Worm (Caenorhabditis elegans) whole organism, young adult: ENCODE data around the gene srlf-30.

Experiments used
- B0035.1 ChIP-seq: sonication (generic microtip); optimal IDR thresholded peaks from 2 replicates; lab custom pipeline; 2016; ENCODE audit warnings: missing genetic modification characterization, mild to moderate bottlenecking, missing compliant biosample characterization, missing genotype, missing genetic modification reagents
- C17E4.6 ChIP-seq: fragments of 200-800 bp; sonication (Bioruptor generic); IDR thresholded peaks from 2 replicates; pipeline ENCODE4 v1.3.6; 2022; ENCODE audit warnings: missing genetic modification reagents, missing genetic modification characterization, missing compliant biosample characterization
- F22D6.2 ChIP-seq: sonication (generic microtip); optimal IDR thresholded peaks from 2 replicates; lab custom pipeline; 2016; ENCODE audit warnings: mild to moderate bottlenecking, missing genetic modification characterization, missing compliant biosample characterization
- F49E8.2 ChIP-seq: sonication (generic microtip); optimal IDR thresholded peaks from 3 replicates; lab custom pipeline; 2017; ENCODE audit warnings: missing genetic modification characterization, mild to moderate bottlenecking, missing compliant biosample characterization, antibody characterized with exemption, moderate library complexity; ENCODE audit not compliant: insufficient read depth
- F55B11.4 ChIP-seq: sonication (generic microtip); optimal IDR thresholded peaks from 2 replicates; lab custom pipeline; 2016; ENCODE audit warnings: missing compliant biosample characterization, missing genetic modification characterization, borderline replicate concordance; ENCODE audit not compliant: insufficient read depth
- T07F8.4 ChIP-seq: sonication (generic microtip); optimal IDR thresholded peaks from 2 replicates; lab custom pipeline; 2016; ENCODE audit warnings: mild to moderate bottlenecking, missing genetic modification characterization, moderate library complexity, missing compliant biosample characterization
- T26A5.8 ChIP-seq: sonication (generic microtip); optimal IDR thresholded peaks from 2 replicates; lab custom pipeline; 2016; ENCODE audit warnings: missing genetic modification characterization, missing compliant biosample characterization
- Y53F4B.3 ChIP-seq: fragments of 200-800 bp; sonication (Bioruptor generic); IDR thresholded peaks from 2 replicates; pipeline ENCODE4 v1.3.6; 2022; ENCODE audit warnings: missing genetic modification reagents, missing genetic modification characterization, missing compliant biosample characterization
- ZK185.1 ChIP-seq: sonication (generic microtip); optimal IDR thresholded peaks from 2 replicates; lab custom pipeline; 2016; ENCODE audit warnings: mild to moderate bottlenecking, missing genetic modification characterization, missing compliant biosample characterization; ENCODE audit not compliant: poor library complexity, severe bottlenecking
- ama-1 ChIP-seq, 3 experiments: fragments of 150-350 bp in 1 of 3; sonication (generic microtip) in 2 of 3; optimal IDR thresholded peaks; 2 replicates each; lab custom pipeline; 2014 to 2018; ENCODE audit warnings: missing biosample characterization in 2 of 3, missing genetic modification characterization in 2 of 3, missing genetic modification reagents in 2 of 3
- aptf-2 ChIP-seq: fragments of 200-800 bp; sonication (Bioruptor generic); conservative IDR thresholded peaks from 2 replicates; pipeline ENCODE4 v1.3.6; 2022; ENCODE audit warnings: missing genetic modification reagents, missing genetic modification characterization, missing compliant biosample characterization
- atf-7 ChIP-seq: sonication (generic microtip); optimal IDR thresholded peaks from 2 replicates; lab custom pipeline; 2017; ENCODE audit warnings: mild to moderate bottlenecking, missing genetic modification characterization, missing compliant biosample characterization
- athp-1 ChIP-seq: sonication (generic microtip); optimal IDR thresholded peaks from 2 replicates; lab custom pipeline; 2017; ENCODE audit warnings: mild to moderate bottlenecking, missing genetic modification characterization, missing compliant biosample characterization
- attf-5 ChIP-seq: fragments of 200-800 bp; sonication (Bioruptor generic); optimal IDR thresholded peaks from 2 replicates; lab custom pipeline; 2018; ENCODE audit warnings: mild to moderate bottlenecking, missing genetic modification characterization, missing compliant biosample characterization
- bed-2 ChIP-seq: fragments of 200-800 bp; sonication (Bioruptor generic); IDR thresholded peaks from 2 replicates; pipeline ENCODE4 v1.3.6; 2022; ENCODE audit warnings: missing genetic modification reagents, missing genetic modification characterization, missing compliant biosample characterization
- cebp-2 ChIP-seq: fragments of 200-800 bp; sonication (Bioruptor generic); IDR thresholded peaks from 2 replicates; pipeline ENCODE4 v1.3.6; 2022; ENCODE audit warnings: missing genetic modification characterization, missing compliant biosample characterization
- ceh-27 ChIP-seq: fragments of 200-800 bp; sonication (Bioruptor generic); optimal IDR thresholded peaks from 2 replicates; lab custom pipeline; 2018; ENCODE audit warnings: mild to moderate bottlenecking, missing genetic modification characterization, moderate library complexity, missing compliant biosample characterization
- ceh-40 ChIP-seq: fragments of 200-800 bp; sonication (Bioruptor generic); IDR thresholded peaks from 2 replicates; pipeline ENCODE4 v1.3.6; 2022; ENCODE audit warnings: missing genetic modification characterization, missing compliant biosample characterization
- ceh-91 ChIP-seq: fragments of 200-800 bp; sonication (Bioruptor generic); IDR thresholded peaks from 2 replicates; pipeline ENCODE4 v1.3.6; 2022; ENCODE audit warnings: missing genetic modification reagents, missing genetic modification characterization, missing compliant biosample characterization
- dpl-1 ChIP-seq: fragments of 150-350 bp; optimal IDR thresholded peaks from 2 replicates; lab custom pipeline; 2014; ENCODE audit warnings: missing biosample characterization, missing genetic modification reagents, missing genetic modification characterization
- ets-4 ChIP-seq: fragments of 200-800 bp; sonication (Bioruptor generic); optimal IDR thresholded peaks from 2 replicates; lab custom pipeline; 2018; ENCODE audit warnings: mild to moderate bottlenecking, missing genetic modification characterization, missing compliant biosample characterization
- fkh-3 ChIP-seq: sonication (generic microtip); optimal IDR thresholded peaks from 2 replicates; lab custom pipeline; 2016; ENCODE audit warnings: mild to moderate bottlenecking, missing genetic modification characterization, missing compliant biosample characterization
- gei-17 ChIP-seq: fragments of 200-800 bp; sonication (Bioruptor generic); optimal IDR thresholded peaks from 2 replicates; lab custom pipeline; 2018; ENCODE audit warnings: mild to moderate bottlenecking, missing genetic modification characterization, missing compliant biosample characterization
- him-1 ChIP-seq: sonication (generic microtip); optimal IDR thresholded peaks from 2 replicates; lab custom pipeline; 2016; ENCODE audit warnings: missing genotype, missing genetic modification reagents, missing genetic modification characterization, missing compliant biosample characterization
- hlh-12 ChIP-seq: sonication (generic microtip); optimal IDR thresholded peaks from 2 replicates; lab custom pipeline; 2016; ENCODE audit warnings: missing genetic modification characterization, missing compliant biosample characterization
- hsf-1 ChIP-seq: fragments of 200-800 bp; sonication (Bioruptor generic); IDR thresholded peaks from 2 replicates; pipeline ENCODE4 v1.3.6; 2022; ENCODE audit warnings: missing genetic modification reagents, missing genetic modification characterization, missing compliant biosample characterization
- lag-1 ChIP-seq: fragments of 200-800 bp; sonication (Bioruptor generic); IDR thresholded peaks from 2 replicates; pipeline ENCODE4 v1.3.6; 2022; ENCODE audit warnings: missing genetic modification reagents, missing genetic modification characterization, missing compliant biosample characterization
- lin-26 ChIP-seq: fragments of 200-800 bp; sonication (Bioruptor generic); IDR thresholded peaks from 2 replicates; pipeline ENCODE4 v1.3.6; 2022; ENCODE audit warnings: missing genetic modification reagents, missing genetic modification characterization, missing compliant biosample characterization
- lin-40 ChIP-seq: sonication (generic microtip); optimal IDR thresholded peaks from 2 replicates; lab custom pipeline; 2016; ENCODE audit warnings: missing genetic modification characterization, mild to moderate bottlenecking, missing compliant biosample characterization, missing genotype, missing genetic modification reagents
- lir-1 ChIP-seq: fragments of 200-800 bp; sonication (Bioruptor generic); conservative IDR thresholded peaks from 2 replicates; pipeline ENCODE4 v1.3.6; 2022; ENCODE audit warnings: missing genetic modification reagents, missing genetic modification characterization, missing compliant biosample characterization
- madf-10 ChIP-seq: sonication (generic microtip); optimal IDR thresholded peaks from 2 replicates; lab custom pipeline; 2016; ENCODE audit warnings: mild to moderate bottlenecking, missing genetic modification characterization, missing compliant biosample characterization
- madf-3 ChIP-seq: fragments of 200-800 bp; sonication (Bioruptor generic); IDR thresholded peaks from 2 replicates; pipeline ENCODE4 v1.3.6; 2022; ENCODE audit warnings: missing genetic modification reagents, missing genetic modification characterization, missing compliant biosample characterization
- madf-8 ChIP-seq: fragments of 200-800 bp; sonication (Bioruptor generic); conservative IDR thresholded peaks from 2 replicates; pipeline ENCODE4 v1.3.6; 2022; ENCODE audit warnings: missing genetic modification reagents, missing genetic modification characterization, missing compliant biosample characterization
- nfyb-1 ChIP-seq: fragments of 200-800 bp; sonication (Bioruptor generic); IDR thresholded peaks from 2 replicates; pipeline ENCODE4 v1.3.6; 2022; ENCODE audit warnings: missing genetic modification reagents, missing genetic modification characterization, missing compliant biosample characterization
- nhr-27 ChIP-seq: fragments of 200-800 bp; sonication (Bioruptor generic); optimal IDR thresholded peaks from 2 replicates; lab custom pipeline; 2018; ENCODE audit warnings: mild to moderate bottlenecking, missing genetic modification characterization, moderate library complexity, missing compliant biosample characterization
- snpc-1.1 ChIP-seq: sonication (generic microtip); optimal IDR thresholded peaks from 2 replicates; lab custom pipeline; 2017; ENCODE audit warnings: missing genetic modification characterization, mild to moderate bottlenecking, missing compliant biosample characterization, antibody characterized with exemption, moderate library complexity, missing genotype, missing genetic modification reagents; ENCODE audit not compliant: insufficient read depth
- sptf-2 ChIP-seq: fragments of 200-800 bp; sonication (Bioruptor generic); optimal IDR thresholded peaks from 2 replicates; lab custom pipeline; 2018; ENCODE audit warnings: mild to moderate bottlenecking, missing genetic modification characterization, missing compliant biosample characterization
- zim-3 ChIP-seq: sonication (generic microtip); optimal IDR thresholded peaks from 2 replicates; lab custom pipeline; 2017; ENCODE audit warnings: mild to moderate bottlenecking, missing genetic modification characterization, moderate library complexity, missing compliant biosample characterization
- ztf-3 ChIP-seq: fragments of 200-800 bp; sonication (Bioruptor generic); optimal IDR thresholded peaks from 2 replicates; lab custom pipeline; 2018; ENCODE audit warnings: mild to moderate bottlenecking, missing genetic modification characterization, missing compliant biosample characterization

srlf-30 gene

ce11 chrIV:10881230-10881629 is 19.0 kb upstream of the srlf-30 start, which contains the start of gene F13E9.13:
Gene F13E9.13, plus strand, starts transcription at chrIV:10881546.
- TF ChIP-seq lag-1 (GFP tag; lab: Robert Waterston, UW) (no peak), atf-7 (tag; lab: Kevin White, UChicago) (no peak), ceh-91 (GFP tag; lab: Robert Waterston, UW) (no peak), F49E8.2 (tag; lab: Kevin White, UChicago) (no peak), hlh-12 (tag; lab: Kevin White, UChicago) (no peak), C17E4.6 (no peak), fkh-3 (no peak), gei-17 (GFP tag; lab: Kevin White, UChicago) (no peak), nfyb-1 (no peak)

DNA sequence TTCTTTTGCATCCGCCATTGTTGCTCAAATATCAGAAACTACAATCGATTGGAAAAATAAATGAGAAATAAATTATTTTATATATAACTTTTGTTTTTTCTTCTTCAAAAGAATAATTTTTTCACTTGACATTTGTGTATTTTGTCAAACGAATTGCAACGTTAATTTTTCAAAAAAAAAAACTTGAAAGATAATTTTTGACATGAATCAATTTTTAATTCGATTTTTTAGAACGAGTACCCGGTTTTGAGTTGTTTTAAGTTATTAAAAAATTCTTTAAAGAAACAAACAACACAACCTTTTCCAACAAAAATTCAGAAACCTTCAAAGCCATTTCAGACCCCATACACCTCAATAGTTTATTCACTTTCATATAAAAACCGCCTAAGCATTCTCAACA is 15.9 kb upstream of the srlf-30 start, which contains the start of gene F13E9.5:
Gene F13E9.5, minus strand, starts transcription at position 101 of the 400 bp plus-strand sequence.
- TF ChIP-seq F55B11.4 (tag; lab: Kevin White, UChicago) (no peak), madf-10 (no peak), lin-26 (GFP tag; lab: Robert Waterston, UW) (no peak), bed-2 (GFP tag; lab: Robert Waterston, UW) (no peak), snpc-1.1 (no peak)

DNA sequence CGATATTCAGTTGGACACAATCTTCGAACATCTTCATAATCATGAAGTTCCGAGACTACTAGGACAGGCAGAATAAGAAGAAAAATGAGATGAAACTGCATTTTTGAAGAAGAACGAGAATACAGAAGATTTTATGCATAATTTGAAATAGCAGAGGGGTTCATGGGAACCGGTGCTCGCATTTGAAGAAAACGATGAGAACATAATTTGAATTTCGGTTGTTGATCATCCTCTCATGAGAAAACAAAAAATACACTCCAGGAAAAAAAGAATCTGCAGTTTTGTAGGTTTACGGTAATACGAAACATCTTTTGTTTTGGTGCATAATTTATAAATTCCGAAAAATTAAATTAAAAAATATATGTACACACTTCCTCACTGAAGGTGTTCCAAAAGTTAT is 14.3 kb upstream of the srlf-30 start, which contains the start of gene srlf-11:
Gene srlf-11, minus strand, starts transcription at position 101 of the 400 bp plus-strand sequence.
- TF ChIP-seq bed-2 (GFP tag; lab: Robert Waterston, UW) (no peak), hsf-1 (GFP tag; lab: Robert Waterston, UW) (no peak), atf-7 (tag; lab: Kevin White, UChicago) (no peak), Y53F4B.3 (GFP tag; lab: Robert Waterston, UW) (no peak), F49E8.2 (tag; lab: Kevin White, UChicago) (no peak), T07F8.4 (tag; lab: Kevin White, UChicago) (no peak), sptf-2 (GFP tag; lab: Kevin White, UChicago) (no peak)

ce11 chrIV:10887285-10887684 is 12.9 kb upstream of the srlf-30 start, which contains the start of gene F13E9.16:
Gene F13E9.16, minus strand, starts transcription at chrIV:10887385.
- no peak for TF ChIP-seq him-1 (tag; lab: Kevin White, UChicago)
- TF ChIP-seq fkh-3, result no peak
- no peak for TF ChIP-seq aptf-2 (GFP tag; lab: Robert Waterston, UW)
- no peak for TF ChIP-seq T26A5.8 (tag; lab: Kevin White, UChicago)
- no peak for TF ChIP-seq madf-10
- no peak for TF ChIP-seq madf-8
- TF ChIP-seq lin-40, result no peak
- no peak for TF ChIP-seq nhr-27 (tag; lab: Kevin White, UChicago)
- TF ChIP-seq attf-5 (GFP tag; lab: Kevin White, UChicago), result no peak
- TF ChIP-seq dpl-1 (GFP tag; lab: Kevin White, UChicago), result no peak
- no peak for TF ChIP-seq athp-1 (tag; lab: Kevin White, UChicago)
- no peak for TF ChIP-seq ceh-40
- no peak for TF ChIP-seq cebp-2
- TF ChIP-seq ZK185.1 (tag; lab: Kevin White, UChicago), result no peak
- TF ChIP-seq lir-1, result no peak
- TF ChIP-seq, all 124 proteins: peak for 0

- TF ChIP-seq athp-1 (tag; lab: Kevin White, UChicago) (no peak), madf-3 (GFP tag; lab: Robert Waterston, UW) (no peak), hsf-1 (GFP tag; lab: Robert Waterston, UW) (no peak), B0035.1 (tag; lab: Kevin White, UChicago) (no peak), F22D6.2 (tag; lab: Kevin White, UChicago) (no peak), ztf-3 (GFP tag; lab: Kevin White, UChicago) (no peak), atf-7 (tag; lab: Kevin White, UChicago) (no peak), ets-4 (GFP tag; lab: Kevin White, UChicago) (no peak), Y53F4B.3 (GFP tag; lab: Robert Waterston, UW) (no peak), ama-1 (optimal IDR thresholded peaks at IDR 0.05; lab: Kevin White, UChicago) (no peak), ama-1 (GFP tag; optimal IDR thresholded peaks at IDR 0.05; lab: Kevin White, UChicago) (no peak), zim-3 (no peak), ceh-27 (GFP tag; lab: Kevin White, UChicago) (no peak), dpl-1 (GFP tag; lab: Kevin White, UChicago) (no peak)
These were observed 10.2 kb upstream of the srlf-30 start, which contains the start of gene F13E9.15 for ce11 chrIV:10889820-10890462. Gene F13E9.15, minus strand, starts transcription at chrIV:10889870.
